Worm (Caenorhabditis elegans): ENCODE measurements around the gene wht-8.

DNA sequence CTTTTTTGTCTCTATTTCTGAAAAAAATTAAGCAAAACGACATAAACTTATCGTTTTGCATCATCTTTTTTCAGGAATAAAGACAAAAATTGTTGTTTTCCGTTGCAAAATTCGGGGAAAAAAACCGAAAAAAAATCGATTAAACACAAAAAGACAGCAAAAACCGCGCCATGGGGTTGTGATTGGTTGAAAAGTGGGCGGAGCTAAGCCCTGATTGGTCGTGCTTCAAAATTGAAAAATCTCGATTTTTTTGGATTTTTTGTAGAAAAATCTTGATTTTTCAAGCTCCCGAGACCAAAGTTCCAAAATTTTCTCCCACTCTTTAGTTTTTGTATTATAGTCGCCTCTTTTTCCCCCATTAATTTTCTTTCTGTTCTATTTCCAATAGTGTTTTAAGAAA, 19.7 kb downstream of the wht-8 start:
- TF ChIP-seq ceh-36 (tag; optimal IDR thresholded peaks at IDR 0.05): no peak
- TF ChIP-seq ama-1 (optimal IDR thresholded peaks at IDR 0.05): no peak
- TF ChIP-seq B0310.2 (tag; optimal IDR thresholded peaks at IDR 0.05): no peak
- no peak for TF ChIP-seq pes-1 (GFP tag; IDR thresholded peaks at IDR 0.05)
- TF ChIP-seq ets-7 (tag; optimal IDR thresholded peaks at IDR 0.05): no peak
- TF ChIP-seq sea-1 (GFP tag; conservative IDR thresholded peaks at IDR 0.05): no peak
- TF ChIP-seq scrt-1 (GFP tag; IDR thresholded peaks at IDR 0.05): no peak
- no peak for TF ChIP-seq aly-1 (tag; optimal IDR thresholded peaks at IDR 0.05)
- no peak for TF ChIP-seq hnd-1 (tag; optimal IDR thresholded peaks at IDR 0.05)
- no peak for TF ChIP-seq flt-1 (GFP tag; IDR thresholded peaks at IDR 0.05)
- TF ChIP-seq F13C5.2 (tag; optimal IDR thresholded peaks at IDR 0.05): no peak

All from whole organism, early embryonic.